Fruit fly (Drosophila melanogaster) whole organism, adult: ENCODE measurements around the gene CG16710.

Experiments
- CG11617 ChIP-seq: fragments of 200-800 bp; sonication (Bioruptor generic); optimal IDR thresholded peaks from 2 replicates; lab custom pipeline; 2017; ENCODE audit warnings: mild to moderate bottlenecking, missing biosample characterization, missing genetic modification reagents, missing genetic modification characterization
- CG12768 ChIP-seq: fragments of 200-800 bp; sonication (Bioruptor generic); optimal IDR thresholded peaks from 2 replicates; lab custom pipeline; 2017; ENCODE audit warnings: missing biosample characterization, missing genetic modification characterization, mild to moderate bottlenecking, moderate library complexity, missing genetic modification reagents
- CG14711 ChIP-seq: fragments of 200-800 bp; sonication (Bioruptor generic); optimal IDR thresholded peaks from 2 replicates; lab custom pipeline; 2018; ENCODE audit warnings: missing biosample characterization, mild to moderate bottlenecking, missing genetic modification characterization, moderate library complexity
- CG1620 ChIP-seq: fragments of 200-800 bp; sonication (Bioruptor generic); optimal IDR thresholded peaks from 2 replicates; lab custom pipeline; 2016; ENCODE audit warnings: missing biosample characterization, missing genetic modification characterization
- CG33017 ChIP-seq: fragments of 200-800 bp; sonication (Bioruptor generic); optimal IDR thresholded peaks from 2 replicates; lab custom pipeline; 2018; ENCODE audit warnings: missing biosample characterization, mild to moderate bottlenecking, missing genetic modification characterization, moderate library complexity
- CG5204 ChIP-seq: fragments of 200-800 bp; sonication (Bioruptor generic); optimal IDR thresholded peaks from 2 replicates; lab custom pipeline; 2016; ENCODE audit warnings: missing biosample characterization, missing genetic modification characterization
- CG7045 ChIP-seq: fragments of 200-800 bp; sonication (Bioruptor generic); optimal IDR thresholded peaks from 2 replicates; lab custom pipeline; 2017; ENCODE audit warnings: missing biosample characterization, mild to moderate bottlenecking, missing genetic modification characterization
- CG7101 ChIP-seq: fragments of 200-800 bp; sonication (Bioruptor generic); optimal IDR thresholded peaks from 2 replicates; lab custom pipeline; 2018; ENCODE audit warnings: missing biosample characterization, mild to moderate bottlenecking, missing genetic modification characterization, moderate library complexity
- Clk ChIP-seq: fragments of 200-800 bp; sonication (Bioruptor generic); optimal IDR thresholded peaks from 2 replicates; lab custom pipeline; 2017; ENCODE audit warnings: missing biosample characterization, missing genetic modification characterization
- Crg-1 ChIP-seq: fragments of 200-800 bp; sonication (Bioruptor generic); optimal IDR thresholded peaks from 2 replicates; lab custom pipeline; 2016; ENCODE audit warnings: missing biosample characterization, missing genetic modification characterization
- Hr96 ChIP-seq: fragments of 200-800 bp; sonication (Bioruptor generic); optimal IDR thresholded peaks from 2 replicates; lab custom pipeline; 2016; ENCODE audit warnings: missing biosample characterization, missing genetic modification characterization
- Mnt ChIP-seq: fragments of 200-800 bp; sonication (Bioruptor generic); optimal IDR thresholded peaks from 2 replicates; lab custom pipeline; 2016; ENCODE audit warnings: missing biosample characterization, mild to moderate bottlenecking, missing genetic modification characterization
- bab1 ChIP-seq: fragments of 200-800 bp; sonication (Bioruptor generic); optimal IDR thresholded peaks from 3 replicates; lab custom pipeline; 2019; ENCODE audit warnings: missing biosample characterization, mild to moderate bottlenecking, missing genetic modification characterization, moderate library complexity
- cic ChIP-seq: fragments of 200-800 bp; sonication (Bioruptor generic); optimal IDR thresholded peaks from 2 replicates; lab custom pipeline; 2017; ENCODE audit warnings: missing biosample characterization, mild to moderate bottlenecking, missing genetic modification characterization, moderate library complexity
- cnc ChIP-seq, 2 experiments: fragments of >200 bp; optimal IDR thresholded peaks; 2 replicates each; lab custom pipeline; 2017
- kay ChIP-seq: fragments of 200-800 bp; sonication (Bioruptor generic); peaks from one replicate; lab custom pipeline; 2016; ENCODE audit warnings: missing biosample characterization, missing genetic modification characterization, borderline replicate concordance
- ovo ChIP-seq: fragments of 200-800 bp; sonication (Bioruptor generic); optimal IDR thresholded peaks from 2 replicates; lab custom pipeline; 2016; ENCODE audit warnings: missing biosample characterization, missing genetic modification characterization
- pad ChIP-seq: fragments of 200-800 bp; sonication (Bioruptor generic); optimal IDR thresholded peaks from 3 replicates; lab custom pipeline; 2017; ENCODE audit warnings: missing biosample characterization, missing genetic modification characterization, mild to moderate bottlenecking, moderate library complexity, missing genetic modification reagents
- tj ChIP-seq: fragments of 200-800 bp; sonication (Bioruptor generic); optimal IDR thresholded peaks from 3 replicates; lab custom pipeline; 2017; ENCODE audit warnings: missing biosample characterization, mild to moderate bottlenecking, missing genetic modification characterization, moderate library complexity
- toe ChIP-seq: fragments of 200-800 bp; sonication (Bioruptor generic); optimal IDR thresholded peaks from 2 replicates; lab custom pipeline; 2016; ENCODE audit warnings: missing biosample characterization, missing genetic modification characterization

Gene CG16710

DNA sequence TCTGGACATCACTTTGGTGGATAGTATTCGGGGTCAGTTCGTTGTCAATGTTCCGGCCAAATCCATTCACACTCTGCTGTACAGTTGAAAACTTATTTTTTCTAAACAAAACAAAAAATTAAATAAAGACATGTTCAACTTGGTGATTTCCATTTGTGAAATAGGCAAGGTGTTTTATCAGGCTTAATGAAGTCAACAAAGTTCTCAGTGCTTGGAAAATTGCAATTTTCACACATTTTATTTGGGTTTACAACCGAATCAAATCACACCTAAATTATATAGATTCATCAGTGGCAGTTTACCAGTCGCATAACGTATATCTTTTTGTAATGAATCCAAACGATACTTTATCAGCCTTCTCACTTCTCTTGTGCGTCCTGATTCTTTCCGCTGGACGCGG lies 20.2 kb downstream of the CG16710 start, which contains the start of gene Qsox4:
Qsox4 (plus strand) TSS at position 301 of the 400 bp plus-strand sequence.
- TF ChIP-seq cnc (optimal IDR thresholded peaks at IDR 0.05; lab: Kevin White, UChicago) (no peak), Clk (GFP tag; lab: Kevin White, UChicago) (no peak), toe (GFP tag; lab: Kevin White, UChicago) (no peak), kay (no peak), ovo (no peak), CG5204 (no peak), Mnt (GFP tag; lab: Kevin White, UChicago) (no peak), CG33017 (tag; lab: Kevin White, UChicago) (no peak), Hr96 (no peak), cic (GFP tag; lab: Kevin White, UChicago) (no peak), pad (GFP tag; lab: Kevin White, UChicago) (no peak), CG7101 (tag; lab: Kevin White, UChicago) (no peak), CG7045 (no peak), CG12768 (GFP tag; lab: Kevin White, UChicago) (no peak), tj (GFP tag; lab: Kevin White, UChicago) (no peak)

DNA sequence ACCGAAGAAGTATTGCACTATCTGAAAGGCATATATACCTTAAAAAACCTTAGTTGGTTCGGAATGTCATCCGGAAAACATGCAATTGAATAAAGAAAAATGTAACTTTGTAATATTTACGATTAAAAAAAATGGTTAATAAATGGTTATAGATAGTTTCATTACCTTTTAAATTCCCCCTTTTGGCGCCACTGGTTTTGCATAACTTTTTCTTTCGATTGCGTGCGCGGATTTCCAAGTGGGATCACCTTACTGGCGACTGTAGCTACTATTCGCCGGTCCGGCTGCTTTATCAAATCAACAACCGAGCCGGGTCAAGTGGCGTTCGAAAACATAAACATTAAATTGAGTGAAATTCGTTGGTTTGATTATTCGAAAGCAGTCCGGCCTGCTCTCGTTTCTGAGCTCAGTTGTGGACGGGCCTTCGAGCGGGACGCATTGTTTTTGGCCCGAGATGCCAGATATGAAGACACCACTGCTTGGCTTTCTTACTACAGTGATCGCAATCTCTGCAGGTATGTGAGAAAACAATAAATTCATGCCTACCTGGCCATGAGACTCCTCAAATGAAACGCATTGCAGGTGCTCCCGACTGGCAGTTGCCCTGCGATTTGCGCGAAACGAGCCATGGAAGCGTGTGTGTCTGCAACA lies 22.2 kb downstream of the CG16710 start, which contains the start of gene Gba1b:
Gba1b (plus strand) TSS at position 422 of the 651 bp plus-strand sequence.
- no peak for TF ChIP-seq CG12768 (GFP tag; lab: Kevin White, UChicago)
- no peak for TF ChIP-seq CG5204
- TF ChIP-seq Crg-1 (GFP tag; lab: Kevin White, UChicago): no peak
- no peak for TF ChIP-seq CG7101 (tag; lab: Kevin White, UChicago)
- TF ChIP-seq bab1 (GFP tag; lab: Kevin White, UChicago): no peak
- TF ChIP-seq kay: no peak
- no peak for TF ChIP-seq cic (GFP tag; lab: Kevin White, UChicago)
- TF ChIP-seq CG14711 (tag; lab: Kevin White, UChicago): no peak

DNA sequence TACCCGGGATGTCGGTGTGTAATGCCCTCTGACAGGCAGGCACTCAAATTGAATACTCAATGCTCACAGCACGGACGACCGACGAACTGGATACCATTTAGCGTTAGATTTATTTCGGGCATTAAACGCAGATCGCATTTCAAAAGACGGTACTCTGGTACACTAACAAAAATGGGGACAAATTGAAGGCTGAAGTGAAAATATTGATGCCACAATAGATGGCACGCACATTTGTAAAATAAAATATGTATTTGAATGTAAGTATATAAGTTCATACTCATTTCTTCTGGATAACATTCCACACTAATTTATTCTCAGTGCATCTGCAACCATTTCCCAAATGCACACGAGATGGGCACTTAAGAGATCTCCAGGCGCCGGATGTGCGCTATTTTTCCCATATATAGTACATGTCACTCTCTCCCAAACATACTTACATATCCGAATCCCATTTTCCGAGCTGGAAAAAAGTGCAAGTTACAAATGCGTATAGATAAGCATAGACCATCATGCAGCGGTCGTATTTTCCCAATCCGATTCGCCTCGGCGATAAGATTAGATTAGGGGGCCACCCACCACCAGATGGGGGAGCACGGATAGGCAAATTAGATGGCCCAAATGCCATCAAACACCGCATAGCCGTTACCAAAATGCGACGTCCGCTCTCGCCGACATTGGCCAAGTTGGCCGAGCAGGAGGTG lies 27.4 kb downstream of the CG16710 start, which contains the start of gene CG10301:
CG10301 (plus strand) TSS at position 651 of the 701 bp plus-strand sequence.
- no peak for TF ChIP-seq Mnt (GFP tag; lab: Kevin White, UChicago)
- no peak for TF ChIP-seq bab1 (GFP tag; lab: Kevin White, UChicago)
- no peak for TF ChIP-seq pad (GFP tag; lab: Kevin White, UChicago)
- TF ChIP-seq CG12768 (GFP tag; lab: Kevin White, UChicago): no peak
- no peak for TF ChIP-seq CG7101 (tag; lab: Kevin White, UChicago)
- no peak for TF ChIP-seq cic (GFP tag; lab: Kevin White, UChicago)
- no peak for TF ChIP-seq kay
- no peak for TF ChIP-seq CG11617 (GFP tag; lab: Kevin White, UChicago)
- TF ChIP-seq Crg-1 (GFP tag; lab: Kevin White, UChicago): no peak
- no peak for TF ChIP-seq CG33017 (tag; lab: Kevin White, UChicago)
- TF ChIP-seq ovo: no peak
- TF ChIP-seq CG14711 (tag; lab: Kevin White, UChicago): no peak
- no peak for TF ChIP-seq CG7045
- no peak for TF ChIP-seq CG1620 (GFP tag; lab: Kevin White, UChicago)
- TF ChIP-seq Hr96: no peak
- no peak for TF ChIP-seq tj (GFP tag; lab: Kevin White, UChicago)

DNA sequence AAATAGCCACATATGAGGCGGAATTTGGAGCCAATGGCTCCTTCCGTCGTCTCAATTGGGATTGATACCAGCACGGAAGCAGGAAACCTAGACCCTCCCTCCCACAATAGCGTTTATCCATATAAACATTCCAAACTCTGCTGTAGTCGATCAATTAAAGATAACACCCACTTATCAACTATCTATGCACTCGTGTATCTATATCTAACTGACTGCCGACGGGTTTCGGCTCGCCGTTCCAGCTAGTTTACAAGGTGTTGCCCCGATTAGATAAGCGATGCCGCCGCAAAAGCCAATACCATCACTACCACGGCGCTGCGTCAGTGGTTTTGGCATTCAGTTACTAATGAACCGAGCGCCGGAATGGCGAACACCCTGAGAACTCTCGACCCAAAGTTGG lies 28.9 kb downstream of the CG16710 start, which contains the start of gene CG10300:
CG10300 (plus strand) TSS at position 333 of the 400 bp plus-strand sequence.
- TF ChIP-seq CG5204 (no peak), Clk (GFP tag; lab: Kevin White, UChicago) (no peak), pad (GFP tag; lab: Kevin White, UChicago) (no peak), CG7101 (tag; lab: Kevin White, UChicago) (no peak), Crg-1 (GFP tag; lab: Kevin White, UChicago) (no peak), ovo (no peak), CG12768 (GFP tag; lab: Kevin White, UChicago) (peak; percentile 7), Hr96 (no peak), toe (GFP tag; lab: Kevin White, UChicago) (no peak), CG33017 (tag; lab: Kevin White, UChicago) (no peak), CG7045 (no peak), CG1620 (GFP tag; lab: Kevin White, UChicago) (no peak), cic (GFP tag; lab: Kevin White, UChicago) (peak; percentile 53)

DNA sequence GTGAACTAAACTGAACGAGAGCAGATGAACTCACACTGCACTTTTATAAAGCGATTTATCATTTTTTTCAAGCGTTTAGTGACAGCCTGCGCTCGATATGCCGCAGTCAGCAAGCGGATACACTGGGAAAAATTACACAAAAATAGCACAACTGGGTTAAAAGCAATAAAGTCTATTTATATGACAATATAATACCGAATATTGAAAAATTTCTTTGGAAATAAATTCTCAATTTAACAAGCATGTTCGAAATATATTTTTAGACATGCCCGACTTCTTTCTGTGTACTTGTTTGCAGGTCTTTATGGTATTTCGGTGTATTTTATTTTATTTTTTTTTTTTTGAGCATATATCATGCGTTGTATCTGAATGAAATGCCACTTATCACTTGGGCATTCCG lies 31.6 kb downstream of the CG16710 start:
- TF ChIP-seq CG12768 (GFP tag; lab: Kevin White, UChicago): no peak
- peak; percentile 4 for TF ChIP-seq bab1 (GFP tag; lab: Kevin White, UChicago)
- TF ChIP-seq CG1620 (GFP tag; lab: Kevin White, UChicago): no peak
- TF ChIP-seq tj (GFP tag; lab: Kevin White, UChicago): peak; percentile 11
- no peak for TF ChIP-seq Crg-1 (GFP tag; lab: Kevin White, UChicago)
- peak; percentile 22 for TF ChIP-seq CG14711 (tag; lab: Kevin White, UChicago)
- no peak for TF ChIP-seq ovo
- no peak for TF ChIP-seq Clk (GFP tag; lab: Kevin White, UChicago)

DNA sequence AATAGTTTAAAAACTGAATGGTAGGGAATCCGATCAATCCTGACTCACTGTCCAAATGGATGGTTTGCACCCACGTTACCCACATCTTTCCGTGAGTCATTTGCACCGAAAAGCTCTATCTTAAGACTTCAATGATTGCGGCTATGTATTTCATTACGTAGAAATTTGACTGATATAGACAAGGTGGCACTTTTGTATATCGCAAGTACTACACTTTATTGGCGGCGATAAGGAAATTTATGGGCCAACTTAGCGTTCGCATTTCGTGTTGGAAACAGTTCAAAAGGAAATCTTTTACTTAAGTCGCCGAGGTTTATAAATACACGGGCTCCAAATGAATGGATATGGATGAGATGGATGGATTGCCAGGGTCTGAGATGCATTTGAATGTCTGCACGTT lies 32.5 kb downstream of the CG16710 start:
- TF ChIP-seq tj (GFP tag; lab: Kevin White, UChicago) (no peak), kay (peak; percentile 47)
